Fruit fly (Drosophila melanogaster): ENCODE measurements around the gene PolrMT.

PolrMT gene

dm6 chr2L:1114230-1114629 is 6.1 kb upstream of the PolrMT start:
- TF ChIP-seq CG34224 (GFP tag; IDR thresholded peaks at IDR 0.05; ENCODE audit: partially characterized antibody) (no peak), Med (GFP tag) (peak; percentile 72), Dbx (GFP tag; IDR thresholded peaks at IDR 0.05) (peak; percentile 51; the same call in 2 of the 3 replicates), CG12391 (tag; optimal IDR thresholded peaks at IDR 0.05) (no peak), cwo (GFP tag; optimal IDR thresholded peaks at IDR 0.05) (peak; percentile 40), ranshi (GFP tag; IDR thresholded peaks at IDR 0.05) (no peak), CG13894 (tag; optimal IDR thresholded peaks at IDR 0.05) (peak; percentile 50), exex (tag; optimal IDR thresholded peaks at IDR 0.05) (peak; percentile 36), lab (GFP tag; optimal IDR thresholded peaks at IDR 0.05) (peak; percentile 32), sd (tag; optimal IDR thresholded peaks at IDR 0.05) (peak; percentile 26), yki (optimal IDR thresholded peaks at IDR 0.05) (no peak), sug (tag; optimal IDR thresholded peaks at IDR 0.05) (peak; percentile 58), CG32532 (GFP tag; IDR thresholded peaks at IDR 0.05) (peak; percentile 49), rib (GFP tag; IDR thresholded peaks at IDR 0.05) (0 out of 2 replicates have a peak, but pooled peaks have one; percentile 11), CG34376 (GFP tag; optimal IDR thresholded peaks at IDR 0.05) (peak; percentile 13)

dm6 chr2L:1112641-1113040 is 4.5 kb upstream of the PolrMT start, which contains the start of gene CG14340:
CG14340 (plus strand) TSS chr2L:1112941.
- TF ChIP-seq pita (GFP tag; optimal IDR thresholded peaks at IDR 0.05) = no peak
- no peak for TF ChIP-seq pan (optimal IDR thresholded peaks at IDR 0.05)
- TF ChIP-seq pan (GFP tag; optimal IDR thresholded peaks at IDR 0.05 in 1 of 2, IDR thresholded peaks at IDR 0.05 in 1 of 2) = no peak
- no peak for TF ChIP-seq CG2875 (GFP tag; optimal IDR thresholded peaks at IDR 0.05)
- TF ChIP-seq CG3065 (GFP tag; optimal IDR thresholded peaks at IDR 0.05) = no peak
- TF ChIP-seq Dip3 (GFP tag; optimal IDR thresholded peaks at IDR 0.05) = no peak
- no peak for TF ChIP-seq hb (GFP tag; IDR thresholded peaks at IDR 0.05; ENCODE audit: partially characterized antibody)
- TF ChIP-seq Trl (optimal IDR thresholded peaks at IDR 0.05) = no peak
- TF ChIP-seq Trl (GFP tag; optimal IDR thresholded peaks at IDR 0.05) = no peak
- TF ChIP-seq CG11696 (GFP tag; IDR thresholded peaks at IDR 0.05) = no peak
- no peak for TF ChIP-seq usp (GFP tag; optimal IDR thresholded peaks at IDR 0.05)
- TF ChIP-seq Bdp1 (GFP tag; optimal IDR thresholded peaks at IDR 0.05) = no peak
- TF ChIP-seq danr (GFP tag; IDR thresholded peaks at IDR 0.05) = no peak
- no peak for TF ChIP-seq ttk (GFP tag; IDR thresholded peaks at IDR 0.05)
- TF ChIP-seq Neu2 (GFP tag; optimal IDR thresholded peaks at IDR 0.05; ENCODE audit: borderline replicate concordance) = no peak
- no peak for TF ChIP-seq grau (tag; optimal IDR thresholded peaks at IDR 0.05)
- TF ChIP-seq hkb (optimal IDR thresholded peaks at IDR 0.05) = no peak
- no peak for TF ChIP-seq hkb (GFP tag; IDR thresholded peaks at IDR 0.05)

dm6 chr2L:1102349-1102748 is 5.8 kb downstream of the PolrMT start, which contains the start of gene CG4629:
CG4629 (minus strand) TSS chr2L:1102504.
- no peak for TF ChIP-seq CG11504 (tag; optimal IDR thresholded peaks at IDR 0.05)
- no peak for TF ChIP-seq otp (GFP tag; IDR thresholded peaks at IDR 0.05)
- TF ChIP-seq CG11085 (GFP tag; IDR thresholded peaks at IDR 0.05) = no peak
- no peak for TF ChIP-seq HHEX (GFP tag; optimal IDR thresholded peaks at IDR 0.05)
- no peak for TF ChIP-seq fu2 (GFP tag; optimal IDR thresholded peaks at IDR 0.05)
- no peak for TF ChIP-seq ham (GFP tag; IDR thresholded peaks at IDR 0.05)
- no peak for TF ChIP-seq usp (GFP tag; optimal IDR thresholded peaks at IDR 0.05)
- no peak for TF ChIP-seq vfl (GFP tag; optimal IDR thresholded peaks at IDR 0.05)
- no peak for TF ChIP-seq lbe (GFP tag; optimal IDR thresholded peaks at IDR 0.05)
- no peak for TF ChIP-seq dati (GFP tag; IDR thresholded peaks at IDR 0.05)
- no peak for TF ChIP-seq fru (optimal IDR thresholded peaks at IDR 0.05)
- TF ChIP-seq onecut (GFP tag; IDR thresholded peaks at IDR 0.05) = no peak
- no peak for TF ChIP-seq Rx (GFP tag; IDR thresholded peaks at IDR 0.05)
- TF ChIP-seq CG14710 (tag; optimal IDR thresholded peaks at IDR 0.05) = no peak
- TF ChIP-seq Pdp1 (GFP tag; optimal IDR thresholded peaks at IDR 0.05) = peak in 1 of 2 experiments; percentile 2
- peak; percentile 26; the same call in 1 of the 2 replicates for TF ChIP-seq ato (GFP tag; IDR thresholded peaks at IDR 0.05; ENCODE audit: partially characterized antibody)
- TF ChIP-seq CG7357 (GFP tag; IDR thresholded peaks at IDR 0.05) = no peak
- peak; percentile 39 for TF ChIP-seq nom (GFP tag; optimal IDR thresholded peaks at IDR 0.05)
- no peak for TF ChIP-seq CG4404 (GFP tag; IDR thresholded peaks at IDR 0.05)
- 0 out of 2 replicates have a peak, but pooled peaks have one; percentile 22 for TF ChIP-seq unc-4 (GFP tag; IDR thresholded peaks at IDR 0.05; ENCODE audit: partially characterized antibody)
